4 fruit fly cellular contexts compared by ENCODE assay signal in the genomic region with DNA sequence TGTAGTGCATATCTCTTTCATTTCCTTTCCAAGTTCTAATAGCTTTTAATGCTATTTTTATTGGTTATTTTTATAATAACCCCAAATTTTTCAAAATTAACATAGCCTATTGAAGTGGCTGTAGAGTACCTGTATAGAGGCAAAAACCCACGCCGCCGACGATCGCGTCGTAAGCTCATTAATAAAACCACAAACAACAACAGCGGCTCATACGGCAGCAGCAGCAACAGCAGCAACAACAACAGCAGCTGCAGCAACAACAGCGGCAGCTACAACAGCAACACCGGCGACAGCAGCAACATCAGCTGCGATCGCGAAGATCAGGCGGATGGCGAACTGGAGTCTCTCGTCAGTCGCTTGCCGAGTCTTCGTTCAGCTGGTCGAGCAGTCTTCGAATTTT.
A peak's percentile ranks its signal among the peaks of the same experiment; 100 is the strongest.
TF ChIP-seq lines count a peak whose summit lies in the region.

CG2145 (plus strand) TSS at position 290 of the 400 bp plus-strand sequence.

TF ChIP-seq in whole organism, adult, 20 proteins besides CTCF, POLR2A, EP300 and RAD21 (continued from another document):
- peak; percentile 6 for TF ChIP-seq CG1620 (GFP tag; optimal IDR thresholded peaks at IDR 0.05; lab: Kevin White, UChicago)
- no peak for TF ChIP-seq Crg-1 (GFP tag; optimal IDR thresholded peaks at IDR 0.05; lab: Kevin White, UChicago)
- no peak for TF ChIP-seq CG5204 (GFP tag; optimal IDR thresholded peaks at IDR 0.05; lab: Kevin White, UChicago)
TF ChIP-seq in whole organism, adult: peak in this region for 15.

TF ChIP-seq in whole organism, embryonic, 481 proteins besides CTCF, POLR2A, EP300 and RAD21 (continued from another document and continues in another):
- TF ChIP-seq CG32767 (GFP tag; IDR thresholded peaks at IDR 0.05; lab: Robert Waterston, UW) (0 out of 2 replicates have a peak, but pooled peaks have one; percentile 19), vvl (GFP tag; IDR thresholded peaks at IDR 0.05; lab: Robert Waterston, UW) (peak; percentile 64), Dad (GFP tag; optimal IDR thresholded peaks at IDR 0.05; lab: Kevin White, UChicago) (no peak), Jarid2 (GFP tag; optimal IDR thresholded peaks at IDR 0.05; lab: Kevin White, UChicago) (no peak), stwl (tag; optimal IDR thresholded peaks at IDR 0.05; lab: Kevin White, UChicago) (no peak), CG11456 (GFP tag; IDR thresholded peaks at IDR 0.05; lab: Robert Waterston, UW) (no peak), croc (GFP tag; conservative IDR thresholded peaks at IDR 0.05; lab: Robert Waterston, UW) (no peak), lmd (GFP tag; IDR thresholded peaks at IDR 0.05; lab: Robert Waterston, UW) (no peak), jumu (GFP tag; optimal IDR thresholded peaks at IDR 0.05; lab: Kevin White, UChicago) (no peak), Taf1 (GFP tag; IDR thresholded peaks at IDR 0.05; lab: Robert Waterston, UW) (no peak), Lhr (GFP tag; optimal IDR thresholded peaks at IDR 0.05; lab: Kevin White, UChicago) (no peak), btn (GFP tag; optimal IDR thresholded peaks at IDR 0.05; lab: Kevin White, UChicago) (no peak), dati (GFP tag; IDR thresholded peaks at IDR 0.05; lab: Robert Waterston, UW) (no peak), row (GFP tag; IDR thresholded peaks at IDR 0.05; lab: Robert Waterston, UW) (peak; percentile 18; the same call in 1 of the 3 replicates), ham (GFP tag; IDR thresholded peaks at IDR 0.05; lab: Robert Waterston, UW) (no peak), Fer2 (tag; optimal IDR thresholded peaks at IDR 0.05; lab: Kevin White, UChicago) (no peak), CG9876 (GFP tag; optimal IDR thresholded peaks at IDR 0.05; lab: Kevin White, UChicago) (no peak), CG12219 (GFP tag; optimal IDR thresholded peaks at IDR 0.05; lab: Kevin White, UChicago) (no peak), grau (tag; optimal IDR thresholded peaks at IDR 0.05; lab: Kevin White, UChicago) (peak; percentile 25), hb (GFP tag; IDR thresholded peaks at IDR 0.05; lab: Robert Waterston, UW; ENCODE audit: partially characterized antibody) (no peak), Optix (GFP tag; IDR thresholded peaks at IDR 0.05; lab: Robert Waterston, UW) (no peak), ind (GFP tag; optimal IDR thresholded peaks at IDR 0.05; lab: Kevin White, UChicago) (no peak), Adf1 (GFP tag; IDR thresholded peaks at IDR 0.05; lab: Robert Waterston, UW) (peak; percentile 73), CG11504 (tag; optimal IDR thresholded peaks at IDR 0.05; lab: Kevin White, UChicago) (peak; percentile 53), da (GFP tag; optimal IDR thresholded peaks at IDR 0.05; lab: Kevin White, UChicago) (no peak), CG10462 (GFP tag; optimal IDR thresholded peaks at IDR 0.05; lab: Kevin White, UChicago) (no peak), CG11723 (GFP tag; optimal IDR thresholded peaks at IDR 0.05; lab: Kevin White, UChicago) (no peak), CG13894 (tag; optimal IDR thresholded peaks at IDR 0.05; lab: Kevin White, UChicago) (no peak), tup (GFP tag; optimal IDR thresholded peaks at IDR 0.05; lab: Kevin White, UChicago) (no peak), Six4 (GFP tag; optimal IDR thresholded peaks at IDR 0.05; lab: Kevin White, UChicago) (no peak), CG13775 (GFP tag; optimal IDR thresholded peaks at IDR 0.05; lab: Kevin White, UChicago) (no peak), HmgZ (tag; optimal IDR thresholded peaks at IDR 0.05; lab: Kevin White, UChicago) (no peak), oc (tag; optimal IDR thresholded peaks at IDR 0.05; lab: Kevin White, UChicago) (peak; percentile 74), CG4617 (GFP tag; optimal IDR thresholded peaks at IDR 0.05; lab: Kevin White, UChicago; ENCODE audit: borderline replicate concordance) (no peak), so (GFP tag; IDR thresholded peaks at IDR 0.05; lab: Robert Waterston, UW) (0 out of 3 replicates have a peak, but pooled peaks have one; percentile 19), sqz (GFP tag; optimal IDR thresholded peaks at IDR 0.05; lab: Kevin White, UChicago) (no peak), sr (GFP tag; IDR thresholded peaks at IDR 0.05; lab: Robert Waterston, UW) (0 out of 3 replicates have a peak, but pooled peaks have one; percentile 51), abd-A (tag; optimal IDR thresholded peaks at IDR 0.05; lab: Kevin White, UChicago) (peak; percentile 5), Bgb (GFP tag; IDR thresholded peaks at IDR 0.05; lab: Robert Waterston, UW; ENCODE audit: partially characterized antibody) (0 out of 2 replicates have a peak, but pooled peaks have one; percentile 6), Drgx (GFP tag; IDR thresholded peaks at IDR 0.05; lab: Robert Waterston, UW) (peak; percentile 35; the same call in 1 of the 2 replicates), Usf (GFP tag; optimal IDR thresholded peaks at IDR 0.05; lab: Kevin White, UChicago) (no peak)

TF ChIP-seq in whole organism, prepupa, 60 proteins besides CTCF, POLR2A, EP300 and RAD21 (continued from another document):
- TF ChIP-seq CG9139 (GFP tag; optimal IDR thresholded peaks at IDR 0.05; lab: Kevin White, UChicago) (no peak), ss (GFP tag; optimal IDR thresholded peaks at IDR 0.05; lab: Kevin White, UChicago) (peak; percentile 17 to 61), Hr4 (GFP tag; optimal IDR thresholded peaks at IDR 0.05; lab: Kevin White, UChicago) (peak; percentile 22), Eip93F (GFP tag; optimal IDR thresholded peaks at IDR 0.05; lab: Kevin White, UChicago) (peak; percentile 85), acj6 (GFP tag; optimal IDR thresholded peaks at IDR 0.05; lab: Kevin White, UChicago) (no peak), svp (GFP tag; lab: Kevin White, UChicago) (peak; percentile 85), Ets21C (GFP tag; optimal IDR thresholded peaks at IDR 0.05; lab: Kevin White, UChicago) (peak; percentile 17), CG16779 (tag; optimal IDR thresholded peaks at IDR 0.05; lab: Kevin White, UChicago) (peak; percentile 35), Hr39 (GFP tag; optimal IDR thresholded peaks at IDR 0.05; lab: Kevin White, UChicago) (peak; percentile 13), CG15336 (GFP tag; IDR thresholded peaks at IDR 0.05; lab: Robert Waterston, UW) (peak; percentile 41; the same call in 1 of the 2 replicates), salr (GFP tag; optimal IDR thresholded peaks at IDR 0.05; lab: Kevin White, UChicago) (no peak), CG6792 (GFP tag; optimal IDR thresholded peaks at IDR 0.05; lab: Kevin White, UChicago) (peak; percentile 38), CG7368 (GFP tag; optimal IDR thresholded peaks at IDR 0.05; lab: Kevin White, UChicago) (no peak), fkh (GFP tag; optimal IDR thresholded peaks at IDR 0.05; lab: Kevin White, UChicago) (no peak), Sox14 (GFP tag; optimal IDR thresholded peaks at IDR 0.05; lab: Kevin White, UChicago) (no peak), esn (GFP tag; optimal IDR thresholded peaks at IDR 0.05; lab: Kevin White, UChicago) (peak; percentile 49), CG3919 (GFP tag; optimal IDR thresholded peaks at IDR 0.05; lab: Kevin White, UChicago) (peak; percentile 75), topi (GFP tag; optimal IDR thresholded peaks at IDR 0.05; lab: Kevin White, UChicago) (peak; percentile 56), achi (GFP tag; optimal IDR thresholded peaks at IDR 0.05; lab: Kevin White, UChicago) (no peak), Smox (GFP tag; optimal IDR thresholded peaks at IDR 0.05; lab: Kevin White, UChicago) (peak; percentile 43), CG10631 (GFP tag; optimal IDR thresholded peaks at IDR 0.05; lab: Kevin White, UChicago) (peak; percentile 4), CG8319 (GFP tag; optimal IDR thresholded peaks at IDR 0.05; lab: Kevin White, UChicago) (no peak), Sox15 (GFP tag; optimal IDR thresholded peaks at IDR 0.05; lab: Kevin White, UChicago) (no peak), CG11294 (GFP tag; IDR thresholded peaks at IDR 0.05; lab: Robert Waterston, UW) (no peak; the same call in 1 of the 2 replicates), fd85E (GFP tag; optimal IDR thresholded peaks at IDR 0.05; lab: Kevin White, UChicago) (peak; percentile 87), CG11762 (GFP tag; optimal IDR thresholded peaks at IDR 0.05; lab: Kevin White, UChicago; ENCODE audit: insufficient read depth) (no peak), Gug (GFP tag; IDR thresholded peaks at IDR 0.05; lab: Robert Waterston, UW) (peak; percentile 41; the same call in 1 of the 2 replicates), pdm3 (GFP tag; optimal IDR thresholded peaks at IDR 0.05; lab: Kevin White, UChicago) (peak; percentile 48), Blimp-1 (GFP tag; optimal IDR thresholded peaks at IDR 0.05; lab: Kevin White, UChicago) (no peak), Hr38 (GFP tag; optimal IDR thresholded peaks at IDR 0.05; lab: Kevin White, UChicago) (no peak), CG10669 (GFP tag; optimal IDR thresholded peaks at IDR 0.05; lab: Kevin White, UChicago) (peak; percentile 23), CG6808 (GFP tag; optimal IDR thresholded peaks at IDR 0.05; lab: Kevin White, UChicago) (no peak), CG31627 (GFP tag; optimal IDR thresholded peaks at IDR 0.05; lab: Kevin White, UChicago) (peak; percentile 2), CG6163 (GFP tag; IDR thresholded peaks at IDR 0.05; lab: Robert Waterston, UW) (peak; percentile 88), OdsH (GFP tag; optimal IDR thresholded peaks at IDR 0.05; lab: Kevin White, UChicago) (peak; percentile 14), CG11902 (GFP tag; optimal IDR thresholded peaks at IDR 0.05; lab: Kevin White, UChicago) (no peak), CG4318 (GFP tag; optimal IDR thresholded peaks at IDR 0.05; lab: Kevin White, UChicago) (no peak), cyc (GFP tag; optimal IDR thresholded peaks at IDR 0.05; lab: Kevin White, UChicago) (peak; percentile 19), CG32006 (GFP tag; optimal IDR thresholded peaks at IDR 0.05; lab: Kevin White, UChicago) (peak; percentile 26), CG8632 (GFP tag; optimal IDR thresholded peaks at IDR 0.05; lab: Kevin White, UChicago) (peak; percentile 34), CG3032 (tag; optimal IDR thresholded peaks at IDR 0.05; lab: Kevin White, UChicago) (peak; percentile 9), CG8119 (GFP tag; IDR thresholded peaks at IDR 0.05; lab: Robert Waterston, UW) (peak; percentile 31; the same call in 1 of the 3 replicates)

TF ChIP-seq in whole organism, wandering third instar larva, 38 proteins besides CTCF, POLR2A, EP300 and RAD21 (continued from another document):
- TF ChIP-seq foxo (GFP tag; optimal IDR thresholded peaks at IDR 0.05; lab: Kevin White, UChicago) (peak; percentile 27 to 63), br (GFP tag; optimal IDR thresholded peaks at IDR 0.05; lab: Kevin White, UChicago) (peak; percentile 40), sv (GFP tag; optimal IDR thresholded peaks at IDR 0.05; lab: Kevin White, UChicago) (no peak), h (GFP tag; optimal IDR thresholded peaks at IDR 0.05; lab: Kevin White, UChicago) (peak; percentile 44), HLH106 (tag; optimal IDR thresholded peaks at IDR 0.05; lab: Kevin White, UChicago) (peak; percentile 4), N (GFP tag; optimal IDR thresholded peaks at IDR 0.05; lab: Kevin White, UChicago) (no peak)
TF ChIP-seq in whole organism, wandering third instar larva: peak in this region for 18.
